Worm (Caenorhabditis elegans) whole organism, mixed stage, embryonic: ENCODE results near the gene mboa-4.

Source experiments
- M03D4.4 ChIP-seq: sonication (generic microtip); optimal IDR thresholded peaks from 2 replicates; lab custom pipeline; 2017; ENCODE audit warnings: mild to moderate bottlenecking, missing genetic modification characterization, missing compliant biosample characterization
- blmp-1 ChIP-seq: fragments of 150-350 bp; optimal IDR thresholded peaks from 2 replicates; lab custom pipeline; 2014; ENCODE audit warnings: missing biosample characterization, missing genetic modification characterization
- elt-1 ChIP-seq: sonication (generic microtip); optimal IDR thresholded peaks from 2 replicates; lab custom pipeline; 2017; ENCODE audit warnings: missing genetic modification characterization, mild to moderate bottlenecking, missing compliant biosample characterization, antibody characterized with exemption, moderate library complexity, borderline replicate concordance; ENCODE audit not compliant: insufficient read depth
- elt-3 ChIP-seq: fragments of 150-350 bp; optimal IDR thresholded peaks from 2 replicates; lab custom pipeline; 2014; ENCODE audit warnings: missing biosample characterization, missing genetic modification characterization
- mep-1 ChIP-seq: fragments of 150-350 bp; optimal IDR thresholded peaks from 2 replicates; lab custom pipeline; 2017; ENCODE audit warnings: missing biosample characterization, missing genetic modification reagents, missing genetic modification characterization, inconsistent platforms
- nhr-28 ChIP-seq: fragments of 150-350 bp; optimal IDR thresholded peaks from 2 replicates; lab custom pipeline; 2014; ENCODE audit warnings: missing biosample characterization, missing genetic modification characterization
- pha-4 ChIP-seq: fragments of 150-350 bp; optimal IDR thresholded peaks from 2 replicates; lab custom pipeline; 2018; ENCODE audit warnings: missing biosample characterization, missing genetic modification reagents, missing genetic modification characterization
- snpc-4 ChIP-seq: fragments of 150-350 bp; optimal IDR thresholded peaks from 2 replicates; lab custom pipeline; 2014; ENCODE audit warnings: missing biosample characterization, missing genetic modification characterization
- ztf-11 ChIP-seq: fragments of 150-350 bp; optimal IDR thresholded peaks from 2 replicates; lab custom pipeline; 2014; ENCODE audit warnings: missing biosample characterization, missing genetic modification characterization

DNA sequence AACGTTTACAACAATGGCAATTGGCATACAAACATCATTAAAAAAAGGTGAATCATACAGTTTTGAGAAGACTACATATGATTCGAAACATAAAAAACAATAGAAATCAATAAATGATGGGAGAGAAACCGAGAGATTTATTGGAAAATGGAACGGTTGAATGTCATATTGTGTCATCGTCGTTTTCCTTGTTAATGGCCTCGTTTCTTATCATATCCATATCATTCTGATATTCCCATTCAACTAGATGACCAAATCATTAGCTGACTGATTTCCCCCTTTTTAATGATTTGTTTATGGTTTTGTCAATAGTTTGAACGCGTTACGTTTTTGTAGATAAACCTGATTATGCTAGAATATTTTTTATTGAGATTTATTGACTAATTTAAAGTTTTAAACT is 15.0 kb upstream of the mboa-4 start:
- no peak for TF ChIP-seq mep-1 (tag; lab: Kevin White, UChicago)
- no peak for TF ChIP-seq snpc-4 (tag; lab: Kevin White, UChicago)
- TF ChIP-seq elt-3 = no peak
- TF ChIP-seq pha-4 = no peak
- TF ChIP-seq M03D4.4 (tag; lab: Kevin White, UChicago) = no peak
- TF ChIP-seq ztf-11 (tag; lab: Kevin White, UChicago) = no peak
- TF ChIP-seq elt-1 = no peak
- TF ChIP-seq blmp-1 (tag; lab: Kevin White, UChicago) = no peak
- no peak for TF ChIP-seq nhr-28 (tag; lab: Kevin White, UChicago)
